Worm (Caenorhabditis elegans) whole organism, L1 larva: ENCODE measurements around the gene T22F3.2.
A peak's percentile ranks its signal among the peaks of the same experiment; 100 is the strongest.

Experiments
- Y116A8C.19 ChIP-seq: sonication (generic microtip); optimal IDR thresholded peaks from 2 replicates; lab custom pipeline; 2016; ENCODE audit warnings: missing compliant biosample characterization, missing genetic modification characterization, borderline replicate concordance
- alr-1 ChIP-seq: fragments of 200-800 bp; sonication (Bioruptor generic); optimal IDR thresholded peaks from 2 replicates; lab custom pipeline; 2018; ENCODE audit warnings: borderline replicate concordance, mild to moderate bottlenecking, missing genetic modification characterization, missing compliant biosample characterization
- aly-2 ChIP-seq: fragments of 150-350 bp; optimal IDR thresholded peaks from 2 replicates; lab custom pipeline; 2014; ENCODE audit warnings: missing biosample characterization, missing genetic modification characterization
- ceh-82 ChIP-seq, 3 experiments: fragments of 150-350 bp in 1 of 3; sonication (generic microtip) in 2 of 3; optimal IDR thresholded peaks; 2 replicates each; lab custom pipeline; 2014 to 2017; ENCODE audit warnings: missing biosample characterization in 3 of 3, missing genetic modification characterization in 3 of 3
- ceh-88 ChIP-seq: fragments of 200-800 bp; sonication (Bioruptor generic); IDR thresholded peaks from 2 replicates; pipeline ENCODE4 v1.3.6; 2022; ENCODE audit warnings: missing genetic modification characterization, missing compliant biosample characterization
- ceh-90 ChIP-seq: sonication (generic microtip); optimal IDR thresholded peaks from 2 replicates; lab custom pipeline; 2016; ENCODE audit warnings: missing genetic modification characterization, missing compliant biosample characterization
- dpl-1 ChIP-seq, 3 experiments: fragments of 150-350 bp in 2 of 3; sonication (generic microtip) in 1 of 3; optimal IDR thresholded peaks; 2 replicates each; lab custom pipeline; 2014 to 2017; ENCODE audit warnings: missing biosample characterization in 3 of 3, missing genetic modification characterization in 3 of 3, missing genetic modification reagents in 3 of 3
- dsc-1 ChIP-seq: sonication (generic microtip); optimal IDR thresholded peaks from 2 replicates; lab custom pipeline; 2016; ENCODE audit warnings: mild to moderate bottlenecking, missing genetic modification characterization, missing compliant biosample characterization
- efl-1 ChIP-seq, 4 experiments: fragments of 150-350 bp; optimal IDR thresholded peaks in 3 of 4; peaks in 1 of 4; 1 replicate in 1 of 4; 2 replicates in 3 of 4; lab custom pipeline; 2014; ENCODE audit warnings: missing biosample characterization in 2 of 4, missing genetic modification characterization in 2 of 4, missing genetic modification reagents in 2 of 4
- elt-3 ChIP-seq, 6 experiments: fragments of 150-350 bp in 1 of 6; sonication (generic microtip); optimal IDR thresholded peaks; 2 replicates each; lab custom pipeline; 2017 to 2018; ENCODE audit warnings: missing biosample characterization in 6 of 6, missing genetic modification characterization in 6 of 6, inconsistent platforms in 1 of 6
- grh-1 ChIP-seq: fragments of 200-800 bp; sonication (Bioruptor generic); IDR thresholded peaks from 2 replicates; pipeline ENCODE4 v1.3.6; 2022; ENCODE audit warnings: missing genetic modification reagents, missing genetic modification characterization, missing compliant biosample characterization
- hlh-17 ChIP-seq: fragments of 200-800 bp; sonication (Bioruptor generic); optimal IDR thresholded peaks from 2 replicates; lab custom pipeline; 2018; ENCODE audit warnings: missing genetic modification characterization, mild to moderate bottlenecking, missing compliant biosample characterization, moderate library complexity, borderline replicate concordance
- hlh-4 ChIP-seq: sonication (generic microtip); optimal IDR thresholded peaks from 2 replicates; lab custom pipeline; 2016; ENCODE audit warnings: mild to moderate bottlenecking, missing genetic modification characterization, missing compliant biosample characterization
- jun-1 ChIP-seq: fragments of 150-350 bp; optimal IDR thresholded peaks from 2 replicates; lab custom pipeline; 2014; ENCODE audit warnings: missing biosample characterization, missing genetic modification reagents, missing genetic modification characterization
- lin-14 ChIP-seq: fragments of 200-800 bp; sonication (Bioruptor generic); optimal IDR thresholded peaks from 2 replicates; lab custom pipeline; 2018; ENCODE audit warnings: mild to moderate bottlenecking, missing genetic modification characterization, moderate library complexity, missing compliant biosample characterization
- lin-35 ChIP-seq, 2 experiments: fragments of 150-350 bp; optimal IDR thresholded peaks; 2 replicates each; lab custom pipeline; 2014; ENCODE audit warnings: missing biosample characterization in 2 of 2, missing genetic modification characterization in 2 of 2, missing genetic modification reagents in 2 of 2
- lin-39 ChIP-seq: fragments of 150-350 bp; optimal IDR thresholded peaks from 2 replicates; lab custom pipeline; 2014; ENCODE audit warnings: missing biosample characterization, missing genetic modification reagents, missing genetic modification characterization
- lsy-2 ChIP-seq, 2 experiments: fragments of 150-350 bp; optimal IDR thresholded peaks; 2 replicates each; lab custom pipeline; 2014; ENCODE audit warnings: missing biosample characterization in 2 of 2, missing genetic modification characterization in 2 of 2
- mdl-1 ChIP-seq, 2 experiments: fragments of 150-350 bp; optimal IDR thresholded peaks; 2 replicates each; lab custom pipeline; 2014 to 2017; ENCODE audit warnings: missing biosample characterization in 2 of 2, missing genetic modification characterization in 2 of 2, inconsistent platforms in 1 of 2
- mep-1 ChIP-seq: fragments of 150-350 bp; optimal IDR thresholded peaks from 2 replicates; lab custom pipeline; 2014; ENCODE audit warnings: missing biosample characterization, missing genetic modification characterization
- nhr-12 ChIP-seq: sonication (generic microtip); optimal IDR thresholded peaks from 2 replicates; lab custom pipeline; 2017; ENCODE audit warnings: missing biosample characterization, missing genetic modification characterization
- nhr-237 ChIP-seq: fragments of 150-350 bp; optimal IDR thresholded peaks from 2 replicates; lab custom pipeline; 2014; ENCODE audit warnings: missing biosample characterization, missing genetic modification characterization
- nhr-76 ChIP-seq: sonication (generic microtip); optimal IDR thresholded peaks from 2 replicates; lab custom pipeline; 2017; ENCODE audit warnings: missing biosample characterization, missing genetic modification characterization
- nhr-77 ChIP-seq: fragments of 150-350 bp; optimal IDR thresholded peaks from 2 replicates; lab custom pipeline; 2014; ENCODE audit warnings: missing biosample characterization, missing genetic modification characterization
- nhr-84 ChIP-seq: sonication (generic microtip); optimal IDR thresholded peaks from 2 replicates; lab custom pipeline; 2017; ENCODE audit warnings: missing biosample characterization, missing genetic modification characterization
- nhr-85 ChIP-seq: sonication (generic microtip); peaks from one replicate; lab custom pipeline; 2016; ENCODE audit warnings: missing genetic modification characterization, inconsistent platforms, missing compliant biosample characterization
- nhr-90 ChIP-seq: sonication (generic microtip); optimal IDR thresholded peaks from 2 replicates; lab custom pipeline; 2016; ENCODE audit warnings: mild to moderate bottlenecking, missing genetic modification characterization, missing compliant biosample characterization; ENCODE audit not compliant: poor library complexity
- rnt-1 ChIP-seq: sonication (generic microtip); optimal IDR thresholded peaks from 2 replicates; lab custom pipeline; 2016; ENCODE audit warnings: mild to moderate bottlenecking, missing genetic modification characterization, moderate library complexity, missing compliant biosample characterization
- skn-1 ChIP-seq: fragments of 150-350 bp; optimal IDR thresholded peaks from 2 replicates; lab custom pipeline; 2014; ENCODE audit warnings: missing biosample characterization, missing genetic modification characterization
- snpc-4 ChIP-seq: fragments of 150-350 bp; optimal IDR thresholded peaks from 2 replicates; lab custom pipeline; 2014; ENCODE audit warnings: missing biosample characterization, missing genetic modification characterization
- sox-4 ChIP-seq: sonication (generic microtip); optimal IDR thresholded peaks from 2 replicates; lab custom pipeline; 2016; ENCODE audit warnings: missing genetic modification characterization, missing compliant biosample characterization
- tbx-2 ChIP-seq: sonication (generic microtip); optimal IDR thresholded peaks from 2 replicates; lab custom pipeline; 2016; ENCODE audit warnings: missing genetic modification characterization, missing compliant biosample characterization
- tlp-1 ChIP-seq: fragments of 150-350 bp; optimal IDR thresholded peaks from 2 replicates; lab custom pipeline; 2014; ENCODE audit warnings: missing biosample characterization, missing genetic modification characterization
- unc-30 ChIP-seq: sonication (generic microtip); optimal IDR thresholded peaks from 2 replicates; lab custom pipeline; 2017; ENCODE audit warnings: missing biosample characterization, missing genetic modification characterization
- unc-98 ChIP-seq: fragments of 200-800 bp; sonication (Bioruptor generic); IDR thresholded peaks from 2 replicates; pipeline ENCODE4 v1.3.6; 2022; ENCODE audit warnings: missing genetic modification characterization, missing compliant biosample characterization
- ztf-4 ChIP-seq: fragments of 150-350 bp; optimal IDR thresholded peaks from 2 replicates; lab custom pipeline; 2014; ENCODE audit warnings: missing biosample characterization, missing genetic modification characterization

The T22F3.2 gene

DNA sequence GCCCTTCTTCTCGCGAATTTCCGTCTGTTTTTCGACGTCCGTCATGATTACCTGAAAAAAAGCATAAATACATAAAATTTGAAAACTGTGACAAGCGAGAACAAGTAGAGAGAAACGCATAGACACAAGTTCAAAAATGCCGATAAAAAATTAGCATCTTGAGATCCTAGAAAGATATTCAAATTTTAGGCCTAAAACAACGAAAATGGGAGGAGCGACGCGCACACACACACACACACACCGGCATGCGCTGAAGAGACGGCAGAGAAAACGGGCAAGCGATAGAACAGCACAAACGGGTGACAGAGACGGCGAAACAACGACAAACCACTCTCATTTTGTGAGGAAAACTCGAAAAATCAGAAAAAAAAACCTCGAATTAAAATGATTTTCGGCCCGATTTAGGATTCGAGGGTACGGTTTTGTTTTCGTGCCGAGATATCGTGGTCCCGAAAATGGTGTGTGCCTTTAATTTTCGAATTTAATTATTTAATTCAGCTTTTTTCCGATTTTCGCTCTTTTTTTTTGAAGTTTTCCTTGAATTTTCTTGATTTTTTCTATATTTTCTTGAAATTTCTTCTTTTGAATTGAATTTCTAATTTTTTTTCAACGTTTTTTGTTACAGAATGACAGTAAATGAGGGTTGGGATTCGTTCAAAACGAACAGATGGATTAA is at the start of gene T22F3.2, which contains the start of gene rpl-11.1:
T22F3.2 (plus strand) TSS at position 626 of the 676 bp plus-strand sequence.
rpl-11.1 (minus strand) TSS at position 51 of the 676 bp plus-strand sequence.
- peak in 1 of 6 experiments; percentile 7 for TF ChIP-seq elt-3 (tag; optimal IDR thresholded peaks at IDR 0.05; lab: Kevin White, UChicago)
- peak; percentile 32 for TF ChIP-seq lin-14 (GFP tag; lab: Kevin White, UChicago)
- peak in 1 of 2 experiments; percentile 35 for TF ChIP-seq lin-35 (GFP tag; optimal IDR thresholded peaks at IDR 0.05; lab: Kevin White, UChicago)
- TF ChIP-seq aly-2 (tag; lab: Kevin White, UChicago), result no peak
- TF ChIP-seq nhr-85 (tag; lab: Kevin White, UChicago), result peak; percentile 58
- peak in 1 of 2 experiments; percentile 26 for TF ChIP-seq mdl-1 (tag; optimal IDR thresholded peaks at IDR 0.05; lab: Kevin White, UChicago)
- TF ChIP-seq efl-1 (optimal IDR thresholded peaks at IDR 0.05; lab: Kevin White, UChicago), result peak; percentile 31 to 55
- TF ChIP-seq efl-1 (GFP tag; optimal IDR thresholded peaks at IDR 0.05 in 1 of 2; lab: Kevin White, UChicago), result peak in 1 of 2 experiments; percentile 33
- peak in 1 of 2 experiments; percentile 30 for TF ChIP-seq lsy-2 (tag; optimal IDR thresholded peaks at IDR 0.05; lab: Kevin White, UChicago)
- peak; percentile 43 for TF ChIP-seq rnt-1 (tag; lab: Kevin White, UChicago)
- peak in 1 of 3 experiments; percentile 26 for TF ChIP-seq dpl-1 (GFP tag; optimal IDR thresholded peaks at IDR 0.05; lab: Kevin White, UChicago)
- TF ChIP-seq ceh-82 (tag; optimal IDR thresholded peaks at IDR 0.05; lab: Kevin White, UChicago), result peak in 1 of 3 experiments; percentile 35
- TF ChIP-seq tbx-2 (tag; lab: Kevin White, UChicago), result no peak
- TF ChIP-seq ceh-90 (tag; lab: Kevin White, UChicago), result no peak
- no peak for TF ChIP-seq tlp-1 (tag; lab: Kevin White, UChicago)

DNA sequence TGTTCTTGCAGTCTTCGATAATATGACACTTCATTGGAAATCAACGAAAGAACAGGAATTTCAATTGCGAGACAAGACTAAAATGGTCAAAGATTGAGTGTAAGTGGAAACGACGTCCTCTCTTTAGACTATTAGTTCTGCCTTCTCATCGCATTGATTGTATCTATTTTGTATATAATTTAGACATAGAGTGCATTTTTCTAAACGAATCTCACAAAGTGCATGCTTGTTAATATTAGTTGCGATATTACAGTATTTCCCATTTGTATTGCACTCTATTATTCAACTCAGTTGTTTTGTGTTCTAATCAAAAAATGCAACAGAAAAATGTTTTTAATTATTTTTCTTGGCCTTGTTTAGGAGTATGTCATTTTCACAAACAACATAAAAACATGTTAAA is 48.1 kb upstream of the T22F3.2 start, which contains the start of gene nhr-93:
nhr-93 (minus strand) TSS at position 101 of the 400 bp plus-strand sequence.
- TF ChIP-seq nhr-237 (tag; lab: Kevin White, UChicago) (no peak), nhr-84 (tag; lab: Kevin White, UChicago) (no peak), Y116A8C.19 (tag; lab: Kevin White, UChicago) (no peak), ztf-4 (no peak), nhr-12 (no peak), hlh-17 (GFP tag; lab: Kevin White, UChicago) (no peak), lin-39 (tag; lab: Kevin White, UChicago) (no peak), lin-35 (GFP tag; optimal IDR thresholded peaks at IDR 0.05; lab: Kevin White, UChicago) (no peak), nhr-90 (tag; lab: Kevin White, UChicago) (no peak), unc-98 (GFP tag; lab: Robert Waterston, UW) (no peak), nhr-77 (tag; lab: Kevin White, UChicago) (no peak), ceh-88 (GFP tag; lab: Robert Waterston, UW) (no peak)

DNA sequence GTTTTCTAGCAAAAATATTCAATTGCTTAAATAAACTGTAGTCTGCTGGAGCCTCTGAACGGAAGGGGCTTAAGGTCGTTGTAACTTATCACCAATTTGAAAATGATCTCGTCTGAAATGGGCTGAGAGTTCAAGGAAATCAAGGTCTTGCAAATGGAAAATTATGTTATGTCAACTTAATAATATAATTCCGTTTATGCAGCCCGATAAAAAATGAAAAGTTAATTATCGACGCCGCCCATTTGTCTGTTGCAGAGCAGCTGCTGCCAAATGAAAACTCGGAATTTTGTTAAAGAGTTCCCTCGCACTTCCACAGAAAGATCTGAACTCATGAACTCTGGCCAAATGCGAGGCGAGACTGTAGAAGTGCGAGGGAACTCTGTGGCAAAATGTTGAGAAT is 45.3 kb upstream of the T22F3.2 start, which contains the start of gene srbc-67:
srbc-67 (minus strand) TSS at position 101 of the 400 bp plus-strand sequence.
- TF ChIP-seq mep-1 (no peak), grh-1 (GFP tag; lab: Robert Waterston, UW) (no peak), snpc-4 (tag; lab: Kevin White, UChicago) (no peak), alr-1 (tag; lab: Kevin White, UChicago) (no peak), ztf-4 (no peak), hlh-4 (tag; lab: Kevin White, UChicago) (no peak)

DNA sequence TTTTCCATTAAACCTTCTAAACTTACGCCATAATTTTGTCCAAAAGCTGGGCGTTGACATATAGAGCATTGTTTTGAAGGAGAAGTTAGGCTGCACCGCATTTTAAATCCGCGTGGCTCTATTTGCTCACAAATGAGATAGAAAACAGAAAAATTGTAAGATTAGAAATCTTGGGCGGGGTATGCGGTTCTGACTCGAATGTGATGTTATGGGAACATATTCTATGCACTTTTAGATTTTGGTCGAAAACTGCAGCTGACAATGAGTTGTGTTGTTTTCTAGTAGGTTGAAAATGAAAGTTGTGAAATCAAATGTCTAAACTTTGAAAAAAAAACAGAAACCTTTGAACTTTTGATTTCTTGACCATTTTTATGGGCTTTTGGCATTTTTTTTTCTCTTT is 43.1 kb upstream of the T22F3.2 start, which contains the start of gene nhr-222:
nhr-222 (minus strand) TSS at position 101 of the 400 bp plus-strand sequence.
- TF ChIP-seq nhr-76 (no peak), skn-1 (tag; lab: Kevin White, UChicago) (no peak), sox-4 (tag; lab: Kevin White, UChicago) (no peak), jun-1 (no peak), alr-1 (tag; lab: Kevin White, UChicago) (no peak), efl-1 (optimal IDR thresholded peaks at IDR 0.05; lab: Kevin White, UChicago) (no peak), efl-1 (GFP tag; optimal IDR thresholded peaks at IDR 0.05 in 1 of 2; lab: Kevin White, UChicago) (no peak), unc-30 (tag; lab: Kevin White, UChicago) (no peak), dsc-1 (tag; lab: Kevin White, UChicago) (no peak), mdl-1 (tag; optimal IDR thresholded peaks at IDR 0.05; lab: Kevin White, UChicago) (no peak), ceh-88 (GFP tag; lab: Robert Waterston, UW) (no peak), nhr-84 (tag; lab: Kevin White, UChicago) (no peak)
